Worm (Caenorhabditis elegans) whole organism, L3 larva: ENCODE data around the gene F26D11.13.

Experiments
- R02D3.7 ChIP-seq: fragments of 150-350 bp; optimal IDR thresholded peaks from 2 replicates; lab custom pipeline; 2014; ENCODE audit warnings: missing biosample characterization, missing genetic modification characterization
- aly-2 ChIP-seq: fragments of 150-350 bp; optimal IDR thresholded peaks from 2 replicates; lab custom pipeline; 2014; ENCODE audit warnings: missing biosample characterization, missing genetic modification characterization
- elt-3 ChIP-seq, 3 experiments: fragments of 150-350 bp in 1 of 3; sonication (generic microtip) in 2 of 3; optimal IDR thresholded peaks; 2 replicates in 2 of 3; 4 replicates in 1 of 3; lab custom pipeline; 2014 to 2017; ENCODE audit warnings: missing biosample characterization in 3 of 3, missing genetic modification characterization in 3 of 3
- fkh-10 ChIP-seq: sonication (generic microtip); optimal IDR thresholded peaks from 2 replicates; lab custom pipeline; 2017; ENCODE audit warnings: missing biosample characterization, missing genetic modification reagents, missing genetic modification characterization
- lin-15B ChIP-seq: fragments of 150-350 bp; optimal IDR thresholded peaks from 2 replicates; lab custom pipeline; 2014; ENCODE audit warnings: missing biosample characterization, missing genetic modification characterization
- lin-39 ChIP-seq: fragments of 150-350 bp; optimal IDR thresholded peaks from 2 replicates; lab custom pipeline; 2018; ENCODE audit warnings: missing biosample characterization, missing genetic modification reagents, missing genetic modification characterization
- mdl-1 ChIP-seq: fragments of 150-350 bp; optimal IDR thresholded peaks from 2 replicates; lab custom pipeline; 2014; ENCODE audit warnings: missing biosample characterization, missing genetic modification characterization
- nhr-237 ChIP-seq: fragments of 150-350 bp; optimal IDR thresholded peaks from 2 replicates; lab custom pipeline; 2014; ENCODE audit warnings: missing biosample characterization, missing genetic modification characterization
- nhr-77 ChIP-seq: fragments of 150-350 bp; optimal IDR thresholded peaks from 2 replicates; lab custom pipeline; 2014; ENCODE audit warnings: missing biosample characterization, missing genetic modification characterization
- tbx-2 ChIP-seq: sonication (generic microtip); optimal IDR thresholded peaks from 2 replicates; lab custom pipeline; 2016; ENCODE audit warnings: mild to moderate bottlenecking, missing genetic modification characterization, missing compliant biosample characterization
- zag-1 ChIP-seq: fragments of 150-350 bp; optimal IDR thresholded peaks from 2 replicates; lab custom pipeline; 2014; ENCODE audit warnings: missing biosample characterization, missing genetic modification characterization

ce11 chrV:7958740-7959320 lies 4.4 kb upstream of the F26D11.13 start, which contains the start of the genes clec-217 and F26D11.2:
- TF ChIP-seq lin-39 (tag; lab: Kevin White, UChicago): no peak
- TF ChIP-seq R02D3.7: no peak
- TF ChIP-seq nhr-77: no peak
- no peak for TF ChIP-seq zag-1
- TF ChIP-seq aly-2 (tag; lab: Kevin White, UChicago): no peak
- no peak for TF ChIP-seq elt-3 (tag; optimal IDR thresholded peaks at IDR 0.05; lab: Kevin White, UChicago)
- no peak for TF ChIP-seq mdl-1 (tag; lab: Kevin White, UChicago)
- TF ChIP-seq tbx-2 (tag; lab: Kevin White, UChicago): no peak
- no peak for TF ChIP-seq nhr-237
- no peak for TF ChIP-seq fkh-10
- no peak for TF ChIP-seq lin-15B
